Worm (Caenorhabditis elegans) whole organism, L4 larva: ENCODE measurements around the gene srx-20.
A peak's percentile ranks its signal among the peaks of the same experiment; 100 is the strongest.

ENCODE experiments used
- F10B5.3 ChIP-seq: sonication (generic microtip); optimal IDR thresholded peaks from 2 replicates; lab custom pipeline; 2016; ENCODE audit warnings: mild to moderate bottlenecking, missing genetic modification characterization, missing compliant biosample characterization
- F26F4.8 ChIP-seq: fragments of 200-800 bp; sonication (Bioruptor generic); conservative IDR thresholded peaks from 2 replicates; pipeline ENCODE4 v1.3.6; 2022; ENCODE audit warnings: missing genetic modification characterization, missing compliant biosample characterization
- R02D3.7 ChIP-seq: fragments of 150-350 bp; sonication (generic microtip); optimal IDR thresholded peaks from 3 replicates; lab custom pipeline; 2014; ENCODE audit warnings: missing biosample characterization, missing genetic modification characterization
- T20F7.1 ChIP-seq: fragments of 200-800 bp; sonication (Bioruptor generic); optimal IDR thresholded peaks from 2 replicates; lab custom pipeline; 2018; ENCODE audit warnings: mild to moderate bottlenecking, missing genetic modification characterization, missing compliant biosample characterization
- T26A8.4 ChIP-seq: fragments of 200-800 bp; sonication (Bioruptor generic); IDR thresholded peaks from 2 replicates; pipeline ENCODE4 v1.3.6; 2022; ENCODE audit warnings: missing genetic modification characterization, missing compliant biosample characterization
- Y5F2A.4 ChIP-seq: fragments of 200-800 bp; sonication (Bioruptor generic); optimal IDR thresholded peaks from 2 replicates; lab custom pipeline; 2018; ENCODE audit warnings: mild to moderate bottlenecking, missing genetic modification characterization, missing compliant biosample characterization
- ZK546.5 ChIP-seq, 2 experiments: sonication (generic microtip); optimal IDR thresholded peaks; 2 replicates each; lab custom pipeline; 2017; ENCODE audit warnings: missing biosample characterization in 2 of 2, missing genetic modification characterization in 2 of 2
- aly-2 ChIP-seq: sonication (generic microtip); optimal IDR thresholded peaks from 2 replicates; lab custom pipeline; 2018; ENCODE audit warnings: missing biosample characterization, missing genetic modification characterization
- ceh-28 ChIP-seq: fragments of 150-350 bp; optimal IDR thresholded peaks from 2 replicates; lab custom pipeline; 2014; ENCODE audit warnings: missing biosample characterization, missing genetic modification reagents, missing genetic modification characterization
- ceh-82 ChIP-seq: sonication (generic microtip); optimal IDR thresholded peaks from 2 replicates; lab custom pipeline; 2017; ENCODE audit warnings: missing biosample characterization, missing genetic modification characterization
- daf-16 ChIP-seq, 3 experiments: sonication (generic microtip); optimal IDR thresholded peaks; 2 replicates each; lab custom pipeline; 2016 to 2017; ENCODE audit warnings: missing genetic modification characterization in 3 of 3, missing genetic modification reagents in 3 of 3, mild to moderate bottlenecking in 2 of 3, missing compliant biosample characterization in 2 of 3, missing biosample characterization in 1 of 3, moderate library complexity in 1 of 3
- daf-8 ChIP-seq: fragments of 200-800 bp; sonication (Bioruptor generic); IDR thresholded peaks from 2 replicates; pipeline ENCODE4 v1.3.6; 2022; ENCODE audit warnings: missing genetic modification characterization, missing compliant biosample characterization
- dmd-6 ChIP-seq: fragments of 200-800 bp; sonication (Bioruptor generic); IDR thresholded peaks from 2 replicates; pipeline ENCODE4 v1.3.6; 2022; ENCODE audit warnings: missing genetic modification reagents, missing genetic modification characterization, missing compliant biosample characterization
- dmd-8 ChIP-seq: fragments of 200-800 bp; sonication (Bioruptor generic); IDR thresholded peaks from 2 replicates; pipeline ENCODE4 v1.3.6; 2022; ENCODE audit warnings: missing genetic modification characterization, missing compliant biosample characterization
- dmd-9 ChIP-seq: fragments of 200-800 bp; sonication (Bioruptor generic); IDR thresholded peaks from 2 replicates; pipeline ENCODE4 v1.3.6; 2022; ENCODE audit warnings: missing genetic modification reagents, missing genetic modification characterization, missing compliant biosample characterization
- dpl-1 ChIP-seq: fragments of 150-350 bp; optimal IDR thresholded peaks from 2 replicates; lab custom pipeline; 2014; ENCODE audit warnings: missing biosample characterization, missing genetic modification reagents, missing genetic modification characterization
- egl-27 ChIP-seq: sonication (generic microtip); optimal IDR thresholded peaks from 3 replicates; lab custom pipeline; 2017; ENCODE audit warnings: missing biosample characterization, missing genetic modification reagents, missing genetic modification characterization
- fkh-10 ChIP-seq: fragments of 150-350 bp; optimal IDR thresholded peaks from 2 replicates; lab custom pipeline; 2014; ENCODE audit warnings: missing biosample characterization, missing genetic modification reagents, missing genetic modification characterization
- fos-1 ChIP-seq: fragments of 150-350 bp; optimal IDR thresholded peaks from 2 replicates; lab custom pipeline; 2014; ENCODE audit warnings: missing biosample characterization, missing genetic modification characterization
- jun-1 ChIP-seq: fragments of 150-350 bp; optimal IDR thresholded peaks from 2 replicates; lab custom pipeline; 2014; ENCODE audit warnings: missing biosample characterization, missing genetic modification reagents, missing genetic modification characterization
- lin-1 ChIP-seq: fragments of 200-800 bp; sonication (Bioruptor generic); IDR thresholded peaks from 2 replicates; pipeline ENCODE4 v1.3.6; 2022; ENCODE audit warnings: missing genetic modification reagents, missing genetic modification characterization, missing compliant biosample characterization
- lin-13 ChIP-seq: fragments of 150-350 bp; optimal IDR thresholded peaks from 2 replicates; lab custom pipeline; 2014; ENCODE audit warnings: missing biosample characterization, missing genetic modification reagents, missing genetic modification characterization
- lin-15B ChIP-seq: fragments of 150-350 bp; sonication (generic microtip); optimal IDR thresholded peaks from 3 replicates; lab custom pipeline; 2014; ENCODE audit warnings: missing biosample characterization, missing genetic modification characterization
- lin-39 ChIP-seq: fragments of 150-350 bp; optimal IDR thresholded peaks from 2 replicates; lab custom pipeline; 2014; ENCODE audit warnings: missing biosample characterization, missing genetic modification reagents, missing genetic modification characterization
- mdl-1 ChIP-seq, 2 experiments: fragments of 150-350 bp in 1 of 2; sonication (generic microtip) in 1 of 2; optimal IDR thresholded peaks; 2 replicates each; lab custom pipeline; 2014 to 2017; ENCODE audit warnings: missing biosample characterization in 2 of 2, missing genetic modification characterization in 2 of 2
- mes-2 ChIP-seq: sonication (generic microtip); optimal IDR thresholded peaks from 2 replicates; lab custom pipeline; 2016; ENCODE audit warnings: missing genotype, mild to moderate bottlenecking, missing genetic modification characterization, missing compliant biosample characterization; ENCODE audit not compliant: poor library complexity, severe bottlenecking
- mxl-2 ChIP-seq: fragments of 200-800 bp; sonication (Bioruptor generic); conservative IDR thresholded peaks from 2 replicates; pipeline ENCODE4 v1.3.6; 2022; ENCODE audit warnings: missing genetic modification reagents, missing genetic modification characterization, missing compliant biosample characterization
- mxl-3 ChIP-seq: fragments of 200-800 bp; sonication (Bioruptor generic); optimal IDR thresholded peaks from 2 replicates; lab custom pipeline; 2018; ENCODE audit warnings: mild to moderate bottlenecking, missing genetic modification characterization, missing compliant biosample characterization
- nhr-10 ChIP-seq: fragments of 150-350 bp; optimal IDR thresholded peaks from 2 replicates; lab custom pipeline; 2014; ENCODE audit warnings: missing biosample characterization, missing genetic modification characterization
- nhr-102 ChIP-seq: sonication (generic microtip); optimal IDR thresholded peaks from 2 replicates; lab custom pipeline; 2016; ENCODE audit warnings: mild to moderate bottlenecking, missing genetic modification characterization, moderate library complexity, missing compliant biosample characterization
- nhr-237 ChIP-seq: sonication (generic microtip); optimal IDR thresholded peaks from 2 replicates; lab custom pipeline; 2017; ENCODE audit warnings: missing biosample characterization, missing genetic modification characterization
- nhr-76 ChIP-seq: fragments of 150-350 bp; optimal IDR thresholded peaks from 2 replicates; lab custom pipeline; 2014; ENCODE audit warnings: missing biosample characterization, missing genetic modification characterization
- nhr-77 ChIP-seq: fragments of 150-350 bp; optimal IDR thresholded peaks from 2 replicates; lab custom pipeline; 2014; ENCODE audit warnings: missing biosample characterization, missing genetic modification characterization
- php-3 ChIP-seq: fragments of 200-800 bp; sonication (Bioruptor generic); IDR thresholded peaks from 2 replicates; pipeline ENCODE4 v1.3.6; 2022; ENCODE audit warnings: missing genetic modification reagents, missing genetic modification characterization, missing compliant biosample characterization
- sdz-12 ChIP-seq: fragments of 200-800 bp; sonication (Bioruptor generic); optimal IDR thresholded peaks from 2 replicates; lab custom pipeline; 2018; ENCODE audit warnings: mild to moderate bottlenecking, missing genetic modification characterization, missing compliant biosample characterization
- set-16 ChIP-seq: fragments of 200-800 bp; sonication (Bioruptor generic); IDR thresholded peaks from 2 replicates; pipeline ENCODE4 v1.3.6; 2022; ENCODE audit warnings: missing genetic modification reagents, missing genetic modification characterization, missing compliant biosample characterization
- skn-1 ChIP-seq: fragments of 150-350 bp; optimal IDR thresholded peaks from 2 replicates; lab custom pipeline; 2014; ENCODE audit warnings: missing biosample characterization, missing genetic modification characterization
- spr-1 ChIP-seq: sonication (generic microtip); optimal IDR thresholded peaks from 2 replicates; lab custom pipeline; 2016; ENCODE audit warnings: mild to moderate bottlenecking, missing genetic modification characterization, missing compliant biosample characterization
- spr-3 ChIP-seq: fragments of 200-800 bp; sonication (Bioruptor generic); optimal IDR thresholded peaks from 2 replicates; lab custom pipeline; 2018; ENCODE audit warnings: mild to moderate bottlenecking, missing genetic modification characterization, missing compliant biosample characterization
- unc-130 ChIP-seq: sonication (generic microtip); optimal IDR thresholded peaks from 2 replicates; lab custom pipeline; 2016; ENCODE audit warnings: missing genetic modification reagents, missing genetic modification characterization, missing compliant biosample characterization
- unc-62 ChIP-seq, 3 experiments: fragments of 150-350 bp in 1 of 3; sonication (generic microtip); optimal IDR thresholded peaks in 2 of 3; peaks in 1 of 3; 1 replicate in 1 of 3; 2 replicates in 2 of 3; lab custom pipeline; 2014 to 2017; ENCODE audit warnings: missing biosample characterization in 3 of 3, missing genetic modification characterization in 3 of 3, missing genetic modification reagents in 3 of 3, missing genotype in 1 of 3
- zag-1 ChIP-seq: fragments of 150-350 bp; optimal IDR thresholded peaks from 2 replicates; lab custom pipeline; 2014; ENCODE audit warnings: missing biosample characterization, missing genetic modification characterization
- zfp-3 ChIP-seq: fragments of 200-800 bp; sonication (Bioruptor generic); conservative IDR thresholded peaks from 2 replicates; pipeline ENCODE4 v1.3.6; 2022; ENCODE audit warnings: missing genetic modification reagents, missing genetic modification characterization, missing compliant biosample characterization
- zip-11 ChIP-seq: fragments of 200-800 bp; sonication (Bioruptor generic); IDR thresholded peaks from 2 replicates; pipeline ENCODE4 v1.3.6; 2022; ENCODE audit warnings: missing genetic modification characterization, missing compliant biosample characterization
- zip-2 ChIP-seq: fragments of 150-350 bp; optimal IDR thresholded peaks from 2 replicates; lab custom pipeline; 2014; ENCODE audit warnings: missing biosample characterization, missing genetic modification characterization
- ztf-11 ChIP-seq: fragments of 150-350 bp; optimal IDR thresholded peaks from 2 replicates; lab custom pipeline; 2014; ENCODE audit warnings: missing biosample characterization, missing genetic modification characterization

The srx-20 gene

ce11 chrIV:6878912-6879554, 11.1 kb downstream of the srx-20 start (continued):
- TF ChIP-seq egl-27 (tag; lab: Kevin White, UChicago) (no peak), spr-1 (tag; lab: Kevin White, UChicago) (no peak), F10B5.3 (no peak), mxl-3 (GFP tag; lab: Kevin White, UChicago) (no peak), dmd-6 (peak; percentile 80), nhr-77 (tag; lab: Kevin White, UChicago) (no peak), zag-1 (tag; lab: Kevin White, UChicago) (no peak), unc-62 (GFP tag; optimal IDR thresholded peaks at IDR 0.05 in 1 of 2; lab: Kevin White, UChicago) (peak in 1 of 2 experiments; percentile 96), unc-62 (tag; optimal IDR thresholded peaks at IDR 0.05; lab: Kevin White, UChicago) (no peak), zip-11 (GFP tag; lab: Robert Waterston, UW) (no peak), T26A8.4 (GFP tag; lab: Robert Waterston, UW) (no peak), mdl-1 (tag; optimal IDR thresholded peaks at IDR 0.05; lab: Kevin White, UChicago) (no peak), ceh-28 (tag; lab: Kevin White, UChicago) (no peak), R02D3.7 (no peak), fos-1 (tag; lab: Kevin White, UChicago) (no peak), Y5F2A.4 (no peak)

- TF ChIP-seq dmd-6 (peak; percentile 70), ZK546.5 (tag; optimal IDR thresholded peaks at IDR 0.05; lab: Kevin White, UChicago) (no peak)
Measured at ce11 chrIV:6879666-6880210, 11.8 kb downstream of the srx-20 start.

- TF ChIP-seq zfp-3 (GFP tag; lab: Robert Waterston, UW) (no peak), aly-2 (tag; lab: Kevin White, UChicago) (no peak), set-16 (GFP tag; lab: Robert Waterston, UW) (no peak), skn-1 (no peak), lin-39 (no peak), mdl-1 (tag; optimal IDR thresholded peaks at IDR 0.05; lab: Kevin White, UChicago) (peak in 1 of 2 experiments; percentile 18), dpl-1 (GFP tag; lab: Kevin White, UChicago) (no peak), daf-8 (GFP tag; lab: Robert Waterston, UW) (no peak), lin-1 (GFP tag; lab: Robert Waterston, UW) (peak; percentile 83), F10B5.3 (no peak), lin-13 (GFP tag; lab: Kevin White, UChicago) (no peak), unc-130 (no peak), Y5F2A.4 (no peak), fos-1 (tag; lab: Kevin White, UChicago) (no peak), nhr-237 (no peak), T26A8.4 (GFP tag; lab: Robert Waterston, UW) (no peak), R02D3.7 (no peak), spr-3 (GFP tag; lab: Kevin White, UChicago) (no peak), ztf-11 (tag; lab: Kevin White, UChicago) (no peak), mes-2 (tag; lab: Kevin White, UChicago) (peak; percentile 35), nhr-102 (tag; lab: Kevin White, UChicago) (peak; percentile 46), fkh-10 (GFP tag; lab: Kevin White, UChicago) (no peak), zip-2 (no peak), php-3 (peak; percentile 95), egl-27 (tag; lab: Kevin White, UChicago) (no peak), dmd-9 (no peak), nhr-10 (no peak), lin-15B (tag; lab: Kevin White, UChicago) (no peak), sdz-12 (GFP tag; lab: Kevin White, UChicago) (no peak), ceh-82 (tag; lab: Kevin White, UChicago) (no peak), F26F4.8 (no peak), mxl-2 (GFP tag; lab: Robert Waterston, UW) (peak; percentile 61; the same call in 1 of the 2 replicates), nhr-76 (tag; lab: Kevin White, UChicago) (no peak), jun-1 (tag; lab: Kevin White, UChicago) (no peak), dmd-6 (peak; percentile 95), dmd-8 (GFP tag; lab: Robert Waterston, UW) (no peak), daf-16 (GFP tag; optimal IDR thresholded peaks at IDR 0.05; lab: Kevin White, UChicago) (no peak), daf-16 (tag; optimal IDR thresholded peaks at IDR 0.05; lab: Kevin White, UChicago) (peak; percentile 59), T20F7.1 (GFP tag; lab: Kevin White, UChicago) (no peak)
Measured at ce11 chrIV:6880415-6880814, 12.5 kb downstream of the srx-20 start.
